Worm (Caenorhabditis elegans) whole organism, mixed stage, embryonic: ENCODE results near the gene gsnl-1.

ENCODE experiments used
- ceh-39 ChIP-seq: fragments of 150-350 bp; optimal IDR thresholded peaks from 2 replicates; lab custom pipeline; 2014; ENCODE audit warnings: missing biosample characterization, missing genetic modification characterization
- ceh-83 ChIP-seq: fragments of 200-800 bp; sonication (Bioruptor generic); optimal IDR thresholded peaks from 2 replicates; lab custom pipeline; 2018; ENCODE audit warnings: mild to moderate bottlenecking, missing genetic modification characterization, missing compliant biosample characterization
- ces-1 ChIP-seq: fragments of 150-350 bp; optimal IDR thresholded peaks from 2 replicates; lab custom pipeline; 2014; ENCODE audit warnings: missing biosample characterization, missing genetic modification reagents, missing genetic modification characterization
- elt-1 ChIP-seq: sonication (generic microtip); optimal IDR thresholded peaks from 2 replicates; lab custom pipeline; 2017; ENCODE audit warnings: missing genetic modification characterization, mild to moderate bottlenecking, missing compliant biosample characterization, antibody characterized with exemption, moderate library complexity, borderline replicate concordance; ENCODE audit not compliant: insufficient read depth
- elt-3 ChIP-seq: fragments of 150-350 bp; optimal IDR thresholded peaks from 2 replicates; lab custom pipeline; 2014; ENCODE audit warnings: missing biosample characterization, missing genetic modification characterization
- hlh-1 ChIP-seq: fragments of 150-350 bp; optimal IDR thresholded peaks from 2 replicates; lab custom pipeline; 2014; ENCODE audit warnings: missing biosample characterization, missing genetic modification reagents, missing genetic modification characterization
- mab-5 ChIP-seq: fragments of 150-350 bp; optimal IDR thresholded peaks from 2 replicates; lab custom pipeline; 2014; ENCODE audit warnings: missing biosample characterization, missing genetic modification characterization
- nhr-2 ChIP-seq: fragments of 150-350 bp; optimal IDR thresholded peaks from 2 replicates; lab custom pipeline; 2014; ENCODE audit warnings: missing biosample characterization, missing genetic modification characterization
- nhr-237 ChIP-seq: fragments of 150-350 bp; optimal IDR thresholded peaks from 2 replicates; lab custom pipeline; 2014; ENCODE audit warnings: missing biosample characterization, missing genetic modification characterization
- nhr-76 ChIP-seq: sonication (generic microtip); optimal IDR thresholded peaks from 2 replicates; lab custom pipeline; 2017; ENCODE audit warnings: missing biosample characterization, missing genetic modification characterization
- snpc-4 ChIP-seq: fragments of 150-350 bp; optimal IDR thresholded peaks from 2 replicates; lab custom pipeline; 2014; ENCODE audit warnings: missing biosample characterization, missing genetic modification characterization
- unc-39 ChIP-seq: fragments of 150-350 bp; optimal IDR thresholded peaks from 2 replicates; lab custom pipeline; 2014; ENCODE audit warnings: missing biosample characterization, missing genetic modification characterization

ce11 chrV:9489411-9489810, 7.4 kb upstream of the gsnl-1 start, which contains the start of gene K06A4.10:
- no peak for TF ChIP-seq ceh-83 (GFP tag; lab: Kevin White, UChicago)
- no peak for TF ChIP-seq hlh-1 (tag; lab: Kevin White, UChicago)
- no peak for TF ChIP-seq nhr-76 (tag; lab: Kevin White, UChicago)
- no peak for TF ChIP-seq elt-1 (tag; lab: Kevin White, UChicago)
- no peak for TF ChIP-seq nhr-2 (tag; lab: Kevin White, UChicago)
- no peak for TF ChIP-seq mab-5
- TF ChIP-seq ceh-39 (tag; lab: Kevin White, UChicago), result no peak
- no peak for TF ChIP-seq unc-39 (tag; lab: Kevin White, UChicago)
- no peak for TF ChIP-seq snpc-4 (tag; lab: Kevin White, UChicago)
- TF ChIP-seq nhr-237 (tag; lab: Kevin White, UChicago), result no peak
- TF ChIP-seq elt-3, result no peak
- no peak for TF ChIP-seq ces-1 (GFP tag; lab: Kevin White, UChicago)
